Worm (Caenorhabditis elegans) whole organism, L4 larva: Measurements from ENCODE around the gene appg-2.

ENCODE experiments used
- F44E2.7 ChIP-seq: fragments of 200-800 bp; sonication (Bioruptor generic); IDR thresholded peaks from 2 replicates; pipeline ENCODE4 v2.1.2; 2022; ENCODE audit warnings: missing genetic modification characterization, missing compliant biosample characterization
- R02D3.7 ChIP-seq: fragments of 150-350 bp; sonication (generic microtip); optimal IDR thresholded peaks from 3 replicates; lab custom pipeline; 2014; ENCODE audit warnings: missing biosample characterization, missing genetic modification characterization
- ceh-82 ChIP-seq: sonication (generic microtip); optimal IDR thresholded peaks from 2 replicates; lab custom pipeline; 2017; ENCODE audit warnings: missing biosample characterization, missing genetic modification characterization
- dmd-8 ChIP-seq: fragments of 200-800 bp; sonication (Bioruptor generic); IDR thresholded peaks from 2 replicates; pipeline ENCODE4 v1.3.6; 2022; ENCODE audit warnings: missing genetic modification characterization, missing compliant biosample characterization
- dpl-1 ChIP-seq: fragments of 150-350 bp; optimal IDR thresholded peaks from 2 replicates; lab custom pipeline; 2014; ENCODE audit warnings: missing biosample characterization, missing genetic modification reagents, missing genetic modification characterization
- fkh-10 ChIP-seq: fragments of 150-350 bp; optimal IDR thresholded peaks from 2 replicates; lab custom pipeline; 2014; ENCODE audit warnings: missing biosample characterization, missing genetic modification reagents, missing genetic modification characterization
- nhr-237 ChIP-seq: sonication (generic microtip); optimal IDR thresholded peaks from 2 replicates; lab custom pipeline; 2017; ENCODE audit warnings: missing biosample characterization, missing genetic modification characterization
- set-16 ChIP-seq: fragments of 200-800 bp; sonication (Bioruptor generic); IDR thresholded peaks from 2 replicates; pipeline ENCODE4 v1.3.6; 2022; ENCODE audit warnings: missing genetic modification reagents, missing genetic modification characterization, missing compliant biosample characterization
- zfp-3 ChIP-seq: fragments of 200-800 bp; sonication (Bioruptor generic); conservative IDR thresholded peaks from 2 replicates; pipeline ENCODE4 v1.3.6; 2022; ENCODE audit warnings: missing genetic modification reagents, missing genetic modification characterization, missing compliant biosample characterization
- ztf-11 ChIP-seq: fragments of 150-350 bp; optimal IDR thresholded peaks from 2 replicates; lab custom pipeline; 2014; ENCODE audit warnings: missing biosample characterization, missing genetic modification characterization

DNA sequence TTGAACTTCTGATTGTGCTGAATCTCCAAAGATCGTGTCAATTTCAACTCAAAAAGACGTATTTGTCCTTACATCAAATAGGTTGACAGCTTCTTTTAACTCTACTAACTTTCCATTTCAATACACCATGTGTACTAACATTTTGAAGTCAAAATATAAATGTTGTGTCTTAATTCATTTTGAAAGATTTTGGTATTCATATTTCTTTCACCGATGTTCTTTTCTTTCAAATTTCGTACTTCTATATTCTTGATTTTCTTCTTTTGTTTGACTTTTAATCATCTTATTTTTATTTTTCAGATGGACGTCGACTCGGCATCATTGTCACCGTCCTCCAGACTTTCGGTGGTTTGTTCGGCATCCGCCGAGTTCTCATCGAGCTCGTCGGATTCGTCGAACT lies 49.2 kb upstream of the appg-2 start, which contains the start of gene atf-2:
- no peak for TF ChIP-seq ztf-11 (tag; lab: Kevin White, UChicago)
- no peak for TF ChIP-seq set-16
- TF ChIP-seq R02D3.7: no peak
- no peak for TF ChIP-seq nhr-237 (tag; lab: Kevin White, UChicago)
- TF ChIP-seq dpl-1 (GFP tag; lab: Kevin White, UChicago): no peak
- TF ChIP-seq zfp-3 (GFP tag; lab: Robert Waterston, UW): no peak
- no peak for TF ChIP-seq dmd-8
- no peak for TF ChIP-seq fkh-10 (GFP tag; lab: Kevin White, UChicago)
- no peak for TF ChIP-seq ceh-82
- TF ChIP-seq F44E2.7: no peak
